Worm (Caenorhabditis elegans) whole organism, L1 larva: ENCODE results near the gene mes-6.

Source experiments
- egl-27 ChIP-seq, 2 experiments: fragments of 150-350 bp in 1 of 2; sonication (generic microtip); optimal IDR thresholded peaks; 3 replicates each; lab custom pipeline; 2017 to 2018; ENCODE audit warnings: missing biosample characterization in 2 of 2, missing genetic modification characterization in 2 of 2, missing genetic modification reagents in 2 of 2
- jun-1 ChIP-seq: fragments of 150-350 bp; optimal IDR thresholded peaks from 2 replicates; lab custom pipeline; 2014; ENCODE audit warnings: missing biosample characterization, missing genetic modification reagents, missing genetic modification characterization
- mdl-1 ChIP-seq, 2 experiments: fragments of 150-350 bp; optimal IDR thresholded peaks; 2 replicates each; lab custom pipeline; 2014 to 2017; ENCODE audit warnings: missing biosample characterization in 2 of 2, missing genetic modification characterization in 2 of 2, inconsistent platforms in 1 of 2
- mep-1 ChIP-seq: fragments of 150-350 bp; optimal IDR thresholded peaks from 2 replicates; lab custom pipeline; 2014; ENCODE audit warnings: missing biosample characterization, missing genetic modification characterization

- no peak for TF ChIP-seq jun-1
- TF ChIP-seq mep-1 (tag; lab: Kevin White, UChicago), result no peak
- no peak for TF ChIP-seq egl-27 (tag; optimal IDR thresholded peaks at IDR 0.05; lab: Kevin White, UChicago)
- no peak for TF ChIP-seq mdl-1 (tag; optimal IDR thresholded peaks at IDR 0.05; lab: Kevin White, UChicago)
Observed at ce11 chrIV:8472493-8472892, 38.6 kb upstream of the mes-6 start, which contains the start of gene oat-1.
